Worm (Caenorhabditis elegans) whole organism, mixed stage, embryonic: Measurements from ENCODE around the gene C45B2.8.

Experiments used
- blmp-1 ChIP-seq: fragments of 150-350 bp; optimal IDR thresholded peaks from 2 replicates; lab custom pipeline; 2014; ENCODE audit warnings: missing biosample characterization, missing genetic modification characterization
- ces-1 ChIP-seq: fragments of 150-350 bp; optimal IDR thresholded peaks from 2 replicates; lab custom pipeline; 2014; ENCODE audit warnings: missing biosample characterization, missing genetic modification reagents, missing genetic modification characterization
- cnd-1 ChIP-seq: fragments of 200-800 bp; sonication (Bioruptor generic); optimal IDR thresholded peaks from 2 replicates; lab custom pipeline; 2018; ENCODE audit warnings: mild to moderate bottlenecking, missing genetic modification characterization, missing compliant biosample characterization
- ham-2 ChIP-seq: fragments of 200-800 bp; sonication (Bioruptor generic); optimal IDR thresholded peaks from 2 replicates; lab custom pipeline; 2018; ENCODE audit warnings: mild to moderate bottlenecking, missing genetic modification characterization, missing compliant biosample characterization
- lin-32 ChIP-seq: fragments of 200-800 bp; sonication (Bioruptor generic); optimal IDR thresholded peaks from 2 replicates; lab custom pipeline; 2018; ENCODE audit warnings: mild to moderate bottlenecking, missing genetic modification characterization, missing compliant biosample characterization
- lsy-2 ChIP-seq: fragments of 150-350 bp; optimal IDR thresholded peaks from 2 replicates; lab custom pipeline; 2014; ENCODE audit warnings: missing biosample characterization, missing genetic modification characterization
- mab-5 ChIP-seq: fragments of 150-350 bp; optimal IDR thresholded peaks from 2 replicates; lab custom pipeline; 2014; ENCODE audit warnings: missing biosample characterization, missing genetic modification characterization
- mep-1 ChIP-seq: fragments of 150-350 bp; optimal IDR thresholded peaks from 2 replicates; lab custom pipeline; 2017; ENCODE audit warnings: missing biosample characterization, missing genetic modification reagents, missing genetic modification characterization, inconsistent platforms
- mls-2 ChIP-seq: sonication (generic microtip); optimal IDR thresholded peaks from 2 replicates; lab custom pipeline; 2016; ENCODE audit warnings: mild to moderate bottlenecking, missing genetic modification characterization, moderate library complexity, missing compliant biosample characterization
- nhr-76 ChIP-seq: sonication (generic microtip); optimal IDR thresholded peaks from 2 replicates; lab custom pipeline; 2017; ENCODE audit warnings: missing biosample characterization, missing genetic modification characterization
- sem-2 ChIP-seq: fragments of 200-800 bp; sonication (Bioruptor generic); optimal IDR thresholded peaks from 2 replicates; lab custom pipeline; 2018; ENCODE audit warnings: mild to moderate bottlenecking, missing genetic modification characterization, missing compliant biosample characterization
- sptf-1 ChIP-seq: sonication (generic microtip); optimal IDR thresholded peaks from 2 replicates; lab custom pipeline; 2017; ENCODE audit warnings: mild to moderate bottlenecking, missing genetic modification characterization, moderate library complexity, missing compliant biosample characterization
- unc-120 ChIP-seq: sonication (generic microtip); optimal IDR thresholded peaks from 2 replicates; lab custom pipeline; 2017; ENCODE audit warnings: missing genetic modification characterization, missing compliant biosample characterization; ENCODE audit not compliant: poor library complexity, severe bottlenecking
- unc-62 ChIP-seq: fragments of 150-350 bp; optimal IDR thresholded peaks from 2 replicates; lab custom pipeline; 2014; ENCODE audit warnings: missing biosample characterization, missing genetic modification reagents, missing genetic modification characterization
- zip-8 ChIP-seq: fragments of 150-350 bp; optimal IDR thresholded peaks from 2 replicates; lab custom pipeline; 2014; ENCODE audit warnings: missing biosample characterization, missing genetic modification characterization
- ztf-11 ChIP-seq: fragments of 150-350 bp; optimal IDR thresholded peaks from 2 replicates; lab custom pipeline; 2014; ENCODE audit warnings: missing biosample characterization, missing genetic modification characterization

Gene C45B2.8

ce11 chrX:6129277-6129676 lies 41.5 kb downstream of the C45B2.8 start:
- no peak for TF ChIP-seq mep-1 (tag; lab: Kevin White, UChicago)
- no peak for TF ChIP-seq unc-62 (GFP tag; lab: Kevin White, UChicago)
- TF ChIP-seq mab-5 (tag; lab: Kevin White, UChicago), result no peak
- TF ChIP-seq blmp-1 (tag; lab: Kevin White, UChicago), result no peak
- no peak for TF ChIP-seq lsy-2 (tag; lab: Kevin White, UChicago)
- no peak for TF ChIP-seq ham-2 (GFP tag; lab: Kevin White, UChicago)
- TF ChIP-seq zip-8 (tag; lab: Kevin White, UChicago), result no peak
- TF ChIP-seq mls-2 (tag; lab: Kevin White, UChicago), result no peak

- TF ChIP-seq ces-1 (GFP tag; lab: Kevin White, UChicago) (peak; percentile 47), lin-32 (peak; percentile 13), unc-120 (tag; lab: Kevin White, UChicago) (peak; percentile 21), sem-2 (GFP tag; lab: Kevin White, UChicago) (no peak), sptf-1 (tag; lab: Kevin White, UChicago) (peak; percentile 71), ztf-11 (no peak), cnd-1 (peak; percentile 42), nhr-76 (tag; lab: Kevin White, UChicago) (no peak)
Observed at ce11 chrX:6134423-6134822, 46.6 kb downstream of the C45B2.8 start.
